Fruit fly (Drosophila melanogaster) whole organism, embryonic: Measurements from ENCODE around the gene CCHa2.

Source experiments
- Atf-2 ChIP-seq: fragments of 200-800 bp; sonication (Bioruptor generic); optimal IDR thresholded peaks from 2 replicates; lab custom pipeline; 2016; ENCODE audit warnings: missing biosample characterization, missing genetic modification characterization
- Atf3 ChIP-seq: fragments of 200-800 bp; sonication (Bioruptor generic); optimal IDR thresholded peaks from 3 replicates; lab custom pipeline; 2016; ENCODE audit warnings: missing biosample characterization, missing genetic modification characterization
- Awh ChIP-seq: fragments of 200-800 bp; sonication (Bioruptor generic); IDR thresholded peaks from 2 replicates; pipeline ENCODE4, ENCODE4 v1.3.6; 2022; ENCODE audit warnings: missing biosample characterization, missing genetic modification characterization
- B-H1 ChIP-seq: fragments of 200-800 bp; sonication (Bioruptor generic); IDR thresholded peaks from 3 replicates; pipeline ENCODE4 v1.3.6; 2022; ENCODE audit warnings: missing biosample characterization, missing genetic modification characterization
- CG11093 ChIP-seq: fragments of 200-800 bp; sonication (Bioruptor generic); IDR thresholded peaks from 3 replicates; pipeline ENCODE4 v1.3.6; 2022; ENCODE audit warnings: missing biosample characterization, missing genetic modification characterization
- CG11696 ChIP-seq: fragments of 200-800 bp; sonication (Bioruptor generic); IDR thresholded peaks from 2 replicates; pipeline ENCODE4 v1.3.6; 2022; ENCODE audit warnings: missing biosample characterization, missing genetic modification characterization
- CG12391 ChIP-seq: fragments of 200-800 bp; sonication (Bioruptor generic); optimal IDR thresholded peaks from 3 replicates; lab custom pipeline; 2018; ENCODE audit warnings: missing biosample characterization, mild to moderate bottlenecking, missing genetic modification characterization, moderate library complexity
- CG12744 ChIP-seq: fragments of 200-800 bp; sonication (Bioruptor generic); optimal IDR thresholded peaks from 2 replicates; lab custom pipeline; 2016; ENCODE audit warnings: missing biosample characterization, missing genetic modification characterization
- CG14860 ChIP-seq: fragments of 200-800 bp; sonication (Bioruptor generic); IDR thresholded peaks from 3 replicates; pipeline ENCODE4 v1.3.6; 2022; ENCODE audit warnings: missing biosample characterization, missing genetic modification characterization; ENCODE audit not compliant: partially characterized antibody
- CG15011 ChIP-seq: fragments of 200-800 bp; sonication (Bioruptor generic); optimal IDR thresholded peaks from 3 replicates; lab custom pipeline; 2018; ENCODE audit warnings: missing biosample characterization, mild to moderate bottlenecking, missing genetic modification characterization
- CG17385 ChIP-seq: fragments of 200-800 bp; sonication (Bioruptor generic); optimal IDR thresholded peaks from 3 replicates; lab custom pipeline; 2018; ENCODE audit warnings: missing biosample characterization, mild to moderate bottlenecking, missing genetic modification characterization
- CG2116 ChIP-seq: fragments of 200-800 bp; sonication (Bioruptor generic); optimal IDR thresholded peaks from 3 replicates; lab custom pipeline; 2018; ENCODE audit warnings: missing biosample characterization, mild to moderate bottlenecking, missing genetic modification characterization
- CG2875 ChIP-seq: fragments of 200-800 bp; sonication (Bioruptor generic); optimal IDR thresholded peaks from 2 replicates; lab custom pipeline; 2017; ENCODE audit warnings: missing biosample characterization, mild to moderate bottlenecking, missing genetic modification characterization, missing genetic modification reagents
- CG34422 ChIP-seq: fragments of 200-800 bp; sonication (Bioruptor generic); IDR thresholded peaks from 3 replicates; pipeline ENCODE4 v1.3.6; 2022; ENCODE audit warnings: missing biosample characterization, missing genetic modification characterization
- CG3847 ChIP-seq: fragments of 200-800 bp; sonication (Bioruptor generic); IDR thresholded peaks from 2 replicates; pipeline ENCODE4 v1.3.6; 2022; ENCODE audit warnings: missing biosample characterization, missing genetic modification characterization
- CG43689 ChIP-seq: fragments of 200-800 bp; sonication (Bioruptor generic); IDR thresholded peaks from 2 replicates; pipeline ENCODE4 v1.3.6; 2022; ENCODE audit warnings: missing biosample characterization, missing genetic modification characterization
- Hey ChIP-seq: fragments of 200-800 bp; sonication (Bioruptor generic); optimal IDR thresholded peaks from 3 replicates; lab custom pipeline; 2018; ENCODE audit warnings: missing biosample characterization, mild to moderate bottlenecking, missing genetic modification characterization
- Lhr ChIP-seq: fragments of 200-800 bp; sonication (Bioruptor generic); optimal IDR thresholded peaks from 3 replicates; lab custom pipeline; 2017; ENCODE audit warnings: mild to moderate bottlenecking, missing biosample characterization, missing genetic modification reagents, missing genetic modification characterization
- MBD-R2 ChIP-seq: fragments of 200-800 bp; sonication (Bioruptor generic); IDR thresholded peaks from 2 replicates; pipeline ENCODE4 v1.3.6; 2022; ENCODE audit warnings: missing biosample characterization, missing genetic modification characterization
- Ptx1 ChIP-seq: fragments of 200-800 bp; sonication (Bioruptor generic); IDR thresholded peaks from 2 replicates; pipeline ENCODE4 v1.3.6; 2022; ENCODE audit warnings: missing biosample characterization, missing genetic modification characterization
- Rx ChIP-seq: fragments of 200-800 bp; sonication (Bioruptor generic); IDR thresholded peaks from 2 replicates; pipeline ENCODE4 v1.3.6; 2022; ENCODE audit warnings: missing biosample characterization, missing genetic modification characterization
- Usf ChIP-seq: fragments of 200-800 bp; sonication (Bioruptor generic); optimal IDR thresholded peaks from 2 replicates; lab custom pipeline; 2017; ENCODE audit warnings: missing genotype, missing biosample characterization, missing genetic modification characterization
- al ChIP-seq: fragments of 200-800 bp; sonication (Bioruptor generic); IDR thresholded peaks from 2 replicates; pipeline ENCODE4 v1.3.6; 2022; ENCODE audit warnings: missing biosample characterization, missing genetic modification characterization
- br ChIP-seq: fragments of >200 bp; optimal IDR thresholded peaks from 2 replicates; lab custom pipeline; 2017
- cg ChIP-seq: fragments of 200-800 bp; sonication (Bioruptor generic); optimal IDR thresholded peaks from 3 replicates; lab custom pipeline; 2019; ENCODE audit warnings: missing biosample characterization, mild to moderate bottlenecking, missing genetic modification characterization, moderate library complexity
- corto ChIP-seq: fragments of 200-800 bp; sonication (Bioruptor generic); optimal IDR thresholded peaks from 2 replicates; lab custom pipeline; 2016; ENCODE audit warnings: missing biosample characterization, mild to moderate bottlenecking, missing genetic modification characterization, moderate library complexity
- danr ChIP-seq: fragments of 200-800 bp; sonication (Bioruptor generic); IDR thresholded peaks from 2 replicates; pipeline ENCODE4 v1.3.6; 2022; ENCODE audit warnings: missing biosample characterization, missing genetic modification characterization
- dmrt11E ChIP-seq: fragments of 200-800 bp; sonication (Bioruptor generic); optimal IDR thresholded peaks from 3 replicates; lab custom pipeline; 2018; ENCODE audit warnings: missing biosample characterization, mild to moderate bottlenecking, missing genetic modification characterization, moderate library complexity
- dmrt99B ChIP-seq: fragments of 200-800 bp; sonication (Bioruptor generic); optimal IDR thresholded peaks from 2 replicates; lab custom pipeline; 2018; ENCODE audit warnings: missing biosample characterization, mild to moderate bottlenecking, missing genetic modification characterization, moderate library complexity
- exex ChIP-seq: fragments of 200-800 bp; sonication (Bioruptor generic); optimal IDR thresholded peaks from 4 replicates; lab custom pipeline; 2018; ENCODE audit warnings: missing biosample characterization, mild to moderate bottlenecking, missing genetic modification characterization, moderate library complexity
- fru ChIP-seq: fragments of >200 bp; optimal IDR thresholded peaks from 2 replicates; lab custom pipeline; 2017
- fu2 ChIP-seq: fragments of 200-800 bp; sonication (Bioruptor generic); optimal IDR thresholded peaks from 2 replicates; lab custom pipeline; 2016; ENCODE audit warnings: missing biosample characterization, missing genetic modification characterization
- gcm2 ChIP-seq: fragments of 200-800 bp; sonication (Bioruptor generic); optimal IDR thresholded peaks from 2 replicates; lab custom pipeline; 2016; ENCODE audit warnings: missing biosample characterization, missing genetic modification characterization
- grau ChIP-seq: fragments of 200-800 bp; optimal IDR thresholded peaks from 3 replicates; lab custom pipeline; 2019; ENCODE audit warnings: missing biosample characterization, mild to moderate bottlenecking, missing genetic modification characterization, moderate library complexity
- hb ChIP-seq: fragments of 200-800 bp; sonication (Bioruptor generic); IDR thresholded peaks from 3 replicates; pipeline ENCODE4 v1.3.6; 2022; ENCODE audit warnings: missing biosample characterization, missing genetic modification characterization; ENCODE audit not compliant: partially characterized antibody
- inv ChIP-seq: fragments of 200-800 bp; sonication (Bioruptor generic); IDR thresholded peaks from 2 replicates; pipeline ENCODE4 v1.3.6; 2022; ENCODE audit warnings: missing biosample characterization, missing genetic modification characterization; ENCODE audit not compliant: partially characterized antibody
- jing ChIP-seq: fragments of 200-800 bp; sonication (Bioruptor generic); optimal IDR thresholded peaks from 2 replicates; lab custom pipeline; 2018; ENCODE audit warnings: missing biosample characterization, mild to moderate bottlenecking, missing genetic modification characterization
- kah ChIP-seq: fragments of 200-800 bp; sonication (Bioruptor generic); optimal IDR thresholded peaks from 2 replicates; lab custom pipeline; 2018; ENCODE audit warnings: missing biosample characterization, mild to moderate bottlenecking, missing genetic modification characterization
- lola ChIP-seq, 3 experiments: fragments of >200 bp in 2 of 3; fragments of 200-800 bp in 1 of 3; sonication (Bioruptor generic) in 1 of 3; optimal IDR thresholded peaks; 2 replicates each; lab custom pipeline; 2017 to 2019; ENCODE audit warnings: missing biosample characterization in 3 of 3, missing genetic modification characterization in 3 of 3, mild to moderate bottlenecking in 1 of 3, moderate library complexity in 1 of 3
- oc ChIP-seq: fragments of 200-800 bp; sonication (Bioruptor generic); optimal IDR thresholded peaks from 2 replicates; lab custom pipeline; 2018; ENCODE audit warnings: missing biosample characterization, mild to moderate bottlenecking, missing genetic modification characterization, moderate library complexity
- org-1 ChIP-seq: fragments of 200-800 bp; sonication (Bioruptor generic); optimal IDR thresholded peaks from 2 replicates; lab custom pipeline; 2017; ENCODE audit warnings: missing biosample characterization, missing genetic modification characterization
- otp ChIP-seq: fragments of 200-800 bp; sonication (Bioruptor generic); IDR thresholded peaks from 3 replicates; pipeline ENCODE4, ENCODE4 v1.3.6; 2022; ENCODE audit warnings: missing biosample characterization, missing genetic modification characterization
- pfk ChIP-seq: fragments of 200-800 bp; sonication (Bioruptor generic); optimal IDR thresholded peaks from 2 replicates; lab custom pipeline; 2018; ENCODE audit warnings: missing biosample characterization, mild to moderate bottlenecking, missing genetic modification characterization, moderate library complexity
- stwl ChIP-seq: fragments of 200-800 bp; sonication (Bioruptor generic); optimal IDR thresholded peaks from 3 replicates; lab custom pipeline; 2018; ENCODE audit warnings: missing biosample characterization, mild to moderate bottlenecking, missing genetic modification characterization, moderate library complexity
- tio ChIP-seq: fragments of 200-800 bp; sonication (Bioruptor generic); optimal IDR thresholded peaks from 2 replicates; lab custom pipeline; 2017; ENCODE audit warnings: missing biosample characterization, missing genetic modification characterization, inconsistent platforms
- tna ChIP-seq: fragments of 200-800 bp; sonication (Bioruptor generic); IDR thresholded peaks from 2 replicates; pipeline ENCODE4 v1.3.6; 2022; ENCODE audit warnings: missing biosample characterization, missing genetic modification characterization; ENCODE audit not compliant: partially characterized antibody
- twi ChIP-seq: fragments of 200-800 bp; optimal IDR thresholded peaks from 2 replicates; lab custom pipeline; 2019; ENCODE audit warnings: missing biosample characterization, mild to moderate bottlenecking, missing genetic modification characterization, moderate library complexity
- yki ChIP-seq: fragments of >200 bp; optimal IDR thresholded peaks from 3 replicates; lab custom pipeline; 2018
- zen2 ChIP-seq: fragments of 200-800 bp; sonication (Bioruptor generic); IDR thresholded peaks from 3 replicates; pipeline ENCODE4 v1.3.6; 2022; ENCODE audit warnings: missing biosample characterization, missing genetic modification characterization; ENCODE audit not compliant: partially characterized antibody
- zfh2 ChIP-seq: fragments of 200-800 bp; sonication (Bioruptor generic); optimal IDR thresholded peaks from 2 replicates; lab custom pipeline; 2016; ENCODE audit warnings: missing biosample characterization, missing genetic modification characterization

Gene CCHa2

dm6 chr3R:13428341-13429040, 33.5 kb upstream of the CCHa2 start (continued):
- TF ChIP-seq Ptx1 (GFP tag; lab: Robert Waterston, UW) (peak; percentile 74), danr (no peak), jing (GFP tag; lab: Kevin White, UChicago) (peak; percentile 33), CG12744 (GFP tag; lab: Kevin White, UChicago) (peak; percentile 26), dmrt11E (peak; percentile 69), otp (peak; percentile 71; the same call in 1 of the 3 replicates), yki (lab: Kevin White, UChicago) (no peak), pfk (GFP tag; lab: Kevin White, UChicago) (no peak), org-1 (GFP tag; lab: Kevin White, UChicago) (peak; percentile 45), CG2875 (GFP tag; lab: Kevin White, UChicago) (peak; percentile 36), CG43689 (GFP tag; lab: Robert Waterston, UW) (no peak), br (lab: Kevin White, UChicago) (no peak), CG2116 (GFP tag; lab: Kevin White, UChicago) (peak; percentile 10), CG14860 (GFP tag; lab: Robert Waterston, UW) (no peak), stwl (tag; lab: Kevin White, UChicago) (no peak), CG34422 (peak; percentile 58; the same call in 2 of the 3 replicates), tio (GFP tag; lab: Kevin White, UChicago) (peak; percentile 45), oc (tag; lab: Kevin White, UChicago) (peak; percentile 30), lola (GFP tag; optimal IDR thresholded peaks at IDR 0.05; lab: Kevin White, UChicago) (peak in 1 of 3 experiments; percentile 61), kah (GFP tag; lab: Kevin White, UChicago) (peak; percentile 47), fru (lab: Kevin White, UChicago) (no peak), fu2 (GFP tag; lab: Kevin White, UChicago) (no peak), Rx (GFP tag; lab: Robert Waterston, UW) (peak; percentile 53), Atf3 (GFP tag; lab: Kevin White, UChicago) (peak; percentile 32), grau (peak; percentile 98), Lhr (GFP tag; lab: Kevin White, UChicago) (peak; percentile 5), Hey (tag; lab: Kevin White, UChicago) (no peak), inv (GFP tag; lab: Robert Waterston, UW) (no peak), tna (GFP tag; lab: Robert Waterston, UW) (no peak), exex (no peak), CG12391 (tag; lab: Kevin White, UChicago) (peak; percentile 74), MBD-R2 (GFP tag; lab: Robert Waterston, UW) (peak; percentile 26; the same call in 1 of the 2 replicates), corto (GFP tag; lab: Kevin White, UChicago) (no peak), zen2 (GFP tag; lab: Robert Waterston, UW) (no peak), al (GFP tag; lab: Robert Waterston, UW) (no peak), B-H1 (GFP tag; lab: Robert Waterston, UW) (0 out of 3 replicates have a peak, but pooled peaks have one; percentile 31), CG15011 (GFP tag; lab: Kevin White, UChicago) (peak; percentile 1), CG17385 (GFP tag; lab: Kevin White, UChicago) (peak; percentile 58), Atf-2 (GFP tag; lab: Kevin White, UChicago) (peak; percentile 35), Usf (GFP tag; lab: Kevin White, UChicago) (no peak), hb (GFP tag; lab: Robert Waterston, UW) (no peak), twi (tag; lab: Kevin White, UChicago) (peak; percentile 90), zfh2 (GFP tag; lab: Kevin White, UChicago) (peak; percentile 23), Awh (0 out of 2 replicates have a peak, but pooled peaks have one; percentile 33), CG11696 (GFP tag; lab: Robert Waterston, UW) (peak; percentile 61; the same call in 1 of the 2 replicates), CG11093 (GFP tag; lab: Robert Waterston, UW) (0 out of 3 replicates have a peak, but pooled peaks have one; percentile 21), gcm2 (GFP tag; lab: Kevin White, UChicago) (peak; percentile 28), dmrt99B (tag; lab: Kevin White, UChicago) (peak; percentile 80), CG3847 (GFP tag; lab: Robert Waterston, UW) (peak; percentile 50; the same call in 1 of the 2 replicates), cg (no peak)
